Worm (Caenorhabditis elegans) whole organism, late embryonic: ENCODE results near the gene T01G1.2.

Experiments used
- C08G9.2 ChIP-seq: sonication (generic microtip); optimal IDR thresholded peaks from 2 replicates; lab custom pipeline; 2016; ENCODE audit warnings: mild to moderate bottlenecking, missing genetic modification characterization, moderate library complexity, missing compliant biosample characterization
- C38D4.7 ChIP-seq: fragments of 200-800 bp; sonication (Bioruptor generic); optimal IDR thresholded peaks from 2 replicates; lab custom pipeline; 2018; ENCODE audit warnings: mild to moderate bottlenecking, missing genetic modification characterization, moderate library complexity, missing compliant biosample characterization
- F13H6.1 ChIP-seq: sonication (generic microtip); optimal IDR thresholded peaks from 2 replicates; lab custom pipeline; 2016; ENCODE audit warnings: missing genetic modification characterization, missing compliant biosample characterization
- K02D7.2 ChIP-seq: sonication (generic microtip); optimal IDR thresholded peaks from 2 replicates; lab custom pipeline; 2017; ENCODE audit warnings: mild to moderate bottlenecking, missing genetic modification characterization, missing compliant biosample characterization
- K09A11.1 ChIP-seq: sonication (generic microtip); optimal IDR thresholded peaks from 2 replicates; lab custom pipeline; 2017; ENCODE audit warnings: antibody characterized with exemption, mild to moderate bottlenecking, missing genetic modification characterization, missing compliant biosample characterization; ENCODE audit not compliant: insufficient read depth
- ceh-18 ChIP-seq: sonication (generic microtip); optimal IDR thresholded peaks from 2 replicates; lab custom pipeline; 2016; ENCODE audit warnings: missing genetic modification characterization, missing compliant biosample characterization
- ceh-19 ChIP-seq: fragments of 200-800 bp; sonication (Bioruptor generic); optimal IDR thresholded peaks from 2 replicates; lab custom pipeline; 2018; ENCODE audit warnings: mild to moderate bottlenecking, missing genetic modification characterization, missing compliant biosample characterization
- ceh-2 ChIP-seq: sonication (generic microtip); optimal IDR thresholded peaks from 2 replicates; lab custom pipeline; 2016; ENCODE audit warnings: missing genotype, missing genetic modification characterization, missing compliant biosample characterization
- ceh-24 ChIP-seq: sonication (generic microtip); optimal IDR thresholded peaks from 2 replicates; lab custom pipeline; 2016; ENCODE audit warnings: mild to moderate bottlenecking, missing genetic modification characterization, missing compliant biosample characterization
- ceh-31 ChIP-seq: sonication (generic microtip); optimal IDR thresholded peaks from 2 replicates; lab custom pipeline; 2016; ENCODE audit warnings: missing genetic modification characterization, missing compliant biosample characterization
- ceh-34 ChIP-seq: sonication (generic microtip); optimal IDR thresholded peaks from 2 replicates; lab custom pipeline; 2016; ENCODE audit warnings: mild to moderate bottlenecking, missing genetic modification characterization, missing compliant biosample characterization
- ceh-45 ChIP-seq: fragments of 200-800 bp; sonication (Bioruptor generic); IDR thresholded peaks from 2 replicates; pipeline ENCODE4 v1.3.6; 2022; ENCODE audit warnings: missing genetic modification reagents, missing genetic modification characterization, missing compliant biosample characterization
- ceh-48 ChIP-seq: sonication (generic microtip); optimal IDR thresholded peaks from 2 replicates; lab custom pipeline; 2016; ENCODE audit warnings: missing genetic modification characterization, inconsistent platforms, missing compliant biosample characterization
- ceh-6 ChIP-seq: fragments of 200-800 bp; sonication (Bioruptor generic); optimal IDR thresholded peaks from 2 replicates; lab custom pipeline; 2018; ENCODE audit warnings: mild to moderate bottlenecking, missing genetic modification characterization, missing compliant biosample characterization
- ceh-9 ChIP-seq: sonication (generic microtip); optimal IDR thresholded peaks from 2 replicates; lab custom pipeline; 2016; ENCODE audit warnings: mild to moderate bottlenecking, missing genetic modification characterization, inconsistent platforms, missing compliant biosample characterization
- dmd-4 ChIP-seq: sonication (generic microtip); optimal IDR thresholded peaks from 2 replicates; lab custom pipeline; 2016; ENCODE audit warnings: borderline replicate concordance, missing genetic modification characterization, missing compliant biosample characterization
- dve-1 ChIP-seq: sonication (generic microtip); optimal IDR thresholded peaks from 2 replicates; lab custom pipeline; 2017; ENCODE audit warnings: antibody characterized with exemption, mild to moderate bottlenecking, missing genetic modification characterization, missing compliant biosample characterization
- elt-2 ChIP-seq: sonication (generic microtip); optimal IDR thresholded peaks from 2 replicates; lab custom pipeline; 2016; ENCODE audit warnings: missing genetic modification reagents, missing genetic modification characterization, missing compliant biosample characterization
- ets-4 ChIP-seq: sonication (generic microtip); optimal IDR thresholded peaks from 2 replicates; lab custom pipeline; 2016; ENCODE audit warnings: missing genetic modification characterization, missing compliant biosample characterization
- eyg-1 ChIP-seq: sonication (generic microtip); optimal IDR thresholded peaks from 2 replicates; lab custom pipeline; 2016; ENCODE audit warnings: missing genotype, missing genetic modification characterization, missing compliant biosample characterization
- fax-1 ChIP-seq: sonication (generic microtip); optimal IDR thresholded peaks from 2 replicates; lab custom pipeline; 2016; ENCODE audit warnings: missing genotype, missing genetic modification characterization, missing compliant biosample characterization
- hlh-13 ChIP-seq: fragments of 200-800 bp; sonication (Bioruptor generic); optimal IDR thresholded peaks from 2 replicates; lab custom pipeline; 2018; ENCODE audit warnings: mild to moderate bottlenecking, missing genetic modification characterization, missing compliant biosample characterization
- hlh-6 ChIP-seq: sonication (generic microtip); optimal IDR thresholded peaks from 2 replicates; lab custom pipeline; 2016; ENCODE audit warnings: missing genotype, missing genetic modification characterization, missing compliant biosample characterization
- hlh-8 ChIP-seq: sonication (generic microtip); optimal IDR thresholded peaks from 2 replicates; lab custom pipeline; 2016; ENCODE audit warnings: missing genotype, missing genetic modification characterization, missing compliant biosample characterization
- madf-2 ChIP-seq: sonication (generic microtip); optimal IDR thresholded peaks from 2 replicates; lab custom pipeline; 2017; ENCODE audit warnings: missing genetic modification characterization, missing compliant biosample characterization
- mec-3 ChIP-seq: sonication (generic microtip); optimal IDR thresholded peaks from 2 replicates; lab custom pipeline; 2016; ENCODE audit warnings: borderline replicate concordance, missing genetic modification characterization, missing compliant biosample characterization
- nhr-11 ChIP-seq: fragments of 150-350 bp; optimal IDR thresholded peaks from 2 replicates; lab custom pipeline; 2014; ENCODE audit warnings: missing biosample characterization, missing genetic modification characterization
- odd-2 ChIP-seq: sonication (generic microtip); optimal IDR thresholded peaks from 2 replicates; lab custom pipeline; 2017; ENCODE audit warnings: antibody characterized with exemption, mild to moderate bottlenecking, missing genetic modification characterization, missing compliant biosample characterization
- pag-3 ChIP-seq: sonication (generic microtip); optimal IDR thresholded peaks from 2 replicates; lab custom pipeline; 2016; ENCODE audit warnings: missing compliant biosample characterization, missing genetic modification characterization, borderline replicate concordance
- pha-4 ChIP-seq: fragments of 150-350 bp; optimal IDR thresholded peaks from 2 replicates; lab custom pipeline; 2018; ENCODE audit warnings: missing biosample characterization, missing genetic modification reagents, missing genetic modification characterization
- pqm-1 ChIP-seq: sonication (generic microtip); optimal IDR thresholded peaks from 2 replicates; lab custom pipeline; 2016; ENCODE audit warnings: missing genetic modification characterization, missing compliant biosample characterization
- rnt-1 ChIP-seq: sonication (generic microtip); optimal IDR thresholded peaks from 2 replicates; lab custom pipeline; 2016; ENCODE audit warnings: missing genetic modification characterization, missing compliant biosample characterization
- sdc-2 ChIP-seq: sonication (generic microtip); optimal IDR thresholded peaks from 2 replicates; lab custom pipeline; 2016; ENCODE audit warnings: missing genotype, missing genetic modification characterization, missing compliant biosample characterization
- sox-4 ChIP-seq: sonication (generic microtip); optimal IDR thresholded peaks from 2 replicates; lab custom pipeline; 2017; ENCODE audit warnings: mild to moderate bottlenecking, missing genetic modification characterization, inconsistent platforms, missing compliant biosample characterization
- syd-9 ChIP-seq: sonication (generic microtip); optimal IDR thresholded peaks from 2 replicates; lab custom pipeline; 2016; ENCODE audit warnings: mild to moderate bottlenecking, missing genetic modification characterization, moderate library complexity, missing compliant biosample characterization
- unc-42 ChIP-seq: sonication (generic microtip); optimal IDR thresholded peaks from 2 replicates; lab custom pipeline; 2016; ENCODE audit warnings: missing genotype, missing genetic modification characterization, missing compliant biosample characterization
- unc-55 ChIP-seq: sonication (generic microtip); optimal IDR thresholded peaks from 2 replicates; lab custom pipeline; 2017; ENCODE audit warnings: missing biosample characterization, missing genetic modification reagents, missing genetic modification characterization
- zip-5 ChIP-seq: sonication (generic microtip); optimal IDR thresholded peaks from 2 replicates; lab custom pipeline; 2016; ENCODE audit warnings: missing genetic modification characterization, missing compliant biosample characterization

The T01G1.2 gene

DNA sequence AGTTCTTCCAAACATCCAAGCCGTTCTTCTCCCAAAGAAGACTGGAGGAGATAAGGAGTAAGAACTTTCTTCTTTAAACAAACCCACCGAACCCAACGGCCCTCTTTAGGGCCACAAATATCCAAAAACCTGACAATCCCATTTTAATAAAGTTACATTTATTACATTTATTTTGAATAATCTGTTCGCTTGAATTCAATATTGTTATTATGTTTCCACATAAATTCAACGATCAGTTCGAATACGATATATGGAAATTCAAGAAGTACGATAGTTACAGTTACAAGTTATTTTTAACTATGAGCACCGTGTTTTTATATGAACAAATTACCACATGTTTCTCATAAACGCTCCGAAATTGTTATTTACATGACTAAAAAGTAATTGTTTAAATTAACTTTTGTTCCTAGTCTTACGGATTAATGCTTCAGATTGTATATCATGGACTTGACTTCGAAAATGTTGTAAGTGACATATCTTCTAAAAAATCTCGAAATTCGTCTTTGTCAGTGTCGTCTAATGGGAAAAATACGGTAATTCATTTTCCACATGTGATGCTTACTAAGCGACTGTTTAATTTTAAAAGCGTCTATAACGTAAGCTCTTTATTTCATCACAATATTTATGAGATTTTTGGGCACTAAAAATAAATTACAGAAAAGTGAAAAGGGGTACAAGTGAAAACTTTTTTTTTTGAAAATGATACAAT, 13.3 kb upstream of the T01G1.2 start:
- TF ChIP-seq hlh-8 (no peak), mec-3 (tag; lab: Kevin White, UChicago) (no peak), ceh-45 (GFP tag; lab: Robert Waterston, UW) (no peak), pag-3 (tag; lab: Kevin White, UChicago) (no peak), sox-4 (tag; lab: Kevin White, UChicago) (no peak), unc-42 (tag; lab: Kevin White, UChicago) (no peak), hlh-6 (tag; lab: Kevin White, UChicago) (no peak), unc-55 (GFP tag; lab: Kevin White, UChicago) (no peak), zip-5 (tag; lab: Kevin White, UChicago) (no peak), C38D4.7 (GFP tag; lab: Kevin White, UChicago) (no peak), K02D7.2 (tag; lab: Kevin White, UChicago) (no peak), dve-1 (no peak), ceh-34 (tag; lab: Kevin White, UChicago) (no peak)
- TF ChIP-seq, all 69 proteins: peak for 0

DNA sequence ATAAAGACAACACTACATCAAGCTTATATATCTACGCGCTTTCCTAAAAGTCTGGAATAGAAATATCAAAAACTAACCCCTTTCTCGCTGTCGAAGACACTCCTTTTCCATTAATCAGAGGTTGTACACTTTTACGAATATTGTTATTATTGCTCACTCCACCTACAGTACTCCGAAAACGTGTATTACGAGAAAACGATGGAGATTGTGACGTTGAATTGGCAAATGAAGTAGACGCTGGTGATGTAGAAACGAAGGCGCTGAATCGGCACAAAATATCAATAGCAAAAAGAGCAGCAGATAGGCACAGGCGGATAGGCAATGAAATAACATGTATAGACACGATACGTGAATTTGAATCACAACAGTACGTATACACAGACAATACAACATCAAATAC, 9.9 kb upstream of the T01G1.2 start:
- TF ChIP-seq C08G9.2 (tag; lab: Kevin White, UChicago): no peak
- TF ChIP-seq unc-55 (GFP tag; lab: Kevin White, UChicago): no peak
- no peak for TF ChIP-seq rnt-1 (tag; lab: Kevin White, UChicago)
- no peak for TF ChIP-seq mec-3 (tag; lab: Kevin White, UChicago)
- no peak for TF ChIP-seq ets-4
- no peak for TF ChIP-seq ceh-18 (tag; lab: Kevin White, UChicago)
- no peak for TF ChIP-seq ceh-6
- no peak for TF ChIP-seq hlh-13 (GFP tag; lab: Kevin White, UChicago)
- TF ChIP-seq pha-4: no peak
- TF ChIP-seq ceh-48: no peak
- no peak for TF ChIP-seq ceh-24
- no peak for TF ChIP-seq madf-2 (tag; lab: Kevin White, UChicago)
- no peak for TF ChIP-seq odd-2
- TF ChIP-seq dmd-4: no peak
- TF ChIP-seq ceh-45 (GFP tag; lab: Robert Waterston, UW): no peak
- TF ChIP-seq eyg-1 (tag; lab: Kevin White, UChicago): no peak
- TF ChIP-seq ceh-34 (tag; lab: Kevin White, UChicago): no peak
- no peak for TF ChIP-seq fax-1 (tag; lab: Kevin White, UChicago)
- no peak for TF ChIP-seq elt-2 (tag; lab: Kevin White, UChicago)

DNA sequence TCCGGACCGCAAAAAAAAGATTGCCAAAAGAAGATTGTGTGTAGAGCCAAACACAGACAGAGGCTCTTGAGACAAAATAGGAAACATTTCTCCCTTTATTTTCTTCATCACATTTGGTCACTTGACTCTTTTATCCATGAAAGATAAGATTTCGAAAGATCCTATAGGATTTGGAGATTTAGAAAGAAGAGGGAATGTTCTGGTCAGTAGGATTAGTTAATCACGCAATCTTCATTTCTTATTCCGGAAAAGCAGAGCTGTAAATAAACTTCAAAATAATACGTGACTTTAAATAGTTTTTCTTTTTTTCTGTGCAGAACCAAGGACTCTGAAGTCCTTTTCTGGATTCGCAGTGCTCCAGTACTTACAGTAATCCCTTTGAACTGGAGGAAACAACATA, 6.9 kb upstream of the T01G1.2 start:
- TF ChIP-seq syd-9 (tag; lab: Kevin White, UChicago) (no peak), pqm-1 (tag; lab: Kevin White, UChicago) (no peak), madf-2 (tag; lab: Kevin White, UChicago) (no peak), unc-42 (tag; lab: Kevin White, UChicago) (no peak), F13H6.1 (no peak), K09A11.1 (tag; lab: Kevin White, UChicago) (no peak), odd-2 (no peak), ceh-2 (tag; lab: Kevin White, UChicago) (no peak), sdc-2 (tag; lab: Kevin White, UChicago) (no peak), ceh-19 (GFP tag; lab: Kevin White, UChicago) (no peak), ceh-9 (tag; lab: Kevin White, UChicago) (no peak), nhr-11 (tag; lab: Kevin White, UChicago) (no peak), ceh-31 (tag; lab: Kevin White, UChicago) (no peak)
